Worm (Caenorhabditis elegans) whole organism, mixed stage, embryonic: ENCODE results near the gene lpd-9.

Experiments used
- hlh-1 ChIP-seq: fragments of 150-350 bp; optimal IDR thresholded peaks from 2 replicates; lab custom pipeline; 2014; ENCODE audit warnings: missing biosample characterization, missing genetic modification reagents, missing genetic modification characterization
- mab-5 ChIP-seq: fragments of 150-350 bp; optimal IDR thresholded peaks from 2 replicates; lab custom pipeline; 2014; ENCODE audit warnings: missing biosample characterization, missing genetic modification characterization
- nhr-12 ChIP-seq: fragments of 150-350 bp; optimal IDR thresholded peaks from 2 replicates; lab custom pipeline; 2014; ENCODE audit warnings: missing biosample characterization, missing genetic modification characterization
- nhr-28 ChIP-seq: fragments of 150-350 bp; optimal IDR thresholded peaks from 2 replicates; lab custom pipeline; 2014; ENCODE audit warnings: missing biosample characterization, missing genetic modification characterization
- snpc-4 ChIP-seq: fragments of 150-350 bp; optimal IDR thresholded peaks from 2 replicates; lab custom pipeline; 2014; ENCODE audit warnings: missing biosample characterization, missing genetic modification characterization
- zip-8 ChIP-seq: fragments of 150-350 bp; optimal IDR thresholded peaks from 2 replicates; lab custom pipeline; 2014; ENCODE audit warnings: missing biosample characterization, missing genetic modification characterization

The lpd-9 gene

ce11 chrV:10615496-10615895 lies 36.4 kb downstream of the lpd-9 start, which contains the start of gene H09F14.1:
TSS of gene H09F14.1 (minus strand) at chrV:10615596.
- TF ChIP-seq mab-5 (tag; lab: Kevin White, UChicago) (no peak), zip-8 (tag; lab: Kevin White, UChicago) (peak; percentile 19), hlh-1 (tag; lab: Kevin White, UChicago) (no peak), nhr-28 (tag; lab: Kevin White, UChicago) (no peak), nhr-12 (tag; lab: Kevin White, UChicago) (no peak), snpc-4 (no peak)
- TF ChIP-seq, all 35 proteins: peak for 1
